Worm (Caenorhabditis elegans) whole organism, young adult: ENCODE results near the gene T10H9.1.

ENCODE experiments used
- B0019.2 ChIP-seq: fragments of 200-800 bp; sonication (Bioruptor generic); conservative IDR thresholded peaks from 2 replicates; pipeline ENCODE4 v1.3.6; 2022; ENCODE audit warnings: missing genetic modification reagents, missing genetic modification characterization, missing compliant biosample characterization
- B0261.1 ChIP-seq: sonication (generic microtip); optimal IDR thresholded peaks from 2 replicates; lab custom pipeline; 2016; ENCODE audit warnings: mild to moderate bottlenecking, missing genetic modification characterization, moderate library complexity, missing compliant biosample characterization
- C06A6.2 ChIP-seq: fragments of 200-800 bp; sonication (Bioruptor generic); conservative IDR thresholded peaks from 2 replicates; pipeline ENCODE4 v1.3.6; 2022; ENCODE audit warnings: missing genetic modification characterization, missing compliant biosample characterization
- D2030.7 ChIP-seq: fragments of 200-800 bp; sonication (Bioruptor generic); IDR thresholded peaks from 2 replicates; pipeline ENCODE4 v1.3.6; 2022; ENCODE audit warnings: missing genetic modification reagents, missing genetic modification characterization, missing compliant biosample characterization
- F37B4.10 ChIP-seq: fragments of 200-800 bp; sonication (Bioruptor generic); IDR thresholded peaks from 2 replicates; pipeline ENCODE4 v1.3.6; 2022; ENCODE audit warnings: missing genetic modification characterization, missing compliant biosample characterization
- F57C9.4 ChIP-seq: sonication (generic microtip); optimal IDR thresholded peaks from 2 replicates; lab custom pipeline; 2017; ENCODE audit warnings: mild to moderate bottlenecking, missing genetic modification characterization, missing compliant biosample characterization
- K12H6.12 ChIP-seq: fragments of 200-800 bp; sonication (Bioruptor generic); optimal IDR thresholded peaks from 2 replicates; lab custom pipeline; 2018; ENCODE audit warnings: mild to moderate bottlenecking, missing genetic modification characterization, missing compliant biosample characterization
- T07F8.4 ChIP-seq: sonication (generic microtip); optimal IDR thresholded peaks from 2 replicates; lab custom pipeline; 2016; ENCODE audit warnings: mild to moderate bottlenecking, missing genetic modification characterization, moderate library complexity, missing compliant biosample characterization
- Y95B8A.8 ChIP-seq: fragments of 200-800 bp; sonication (Bioruptor generic); IDR thresholded peaks from 2 replicates; pipeline ENCODE4 v1.3.6; 2022; ENCODE audit warnings: missing genetic modification reagents, missing genetic modification characterization, missing compliant biosample characterization
- akir-1 ChIP-seq: fragments of 200-800 bp; sonication (Bioruptor generic); optimal IDR thresholded peaks from 2 replicates; lab custom pipeline; 2018; ENCODE audit warnings: mild to moderate bottlenecking, missing genetic modification characterization, moderate library complexity, missing compliant biosample characterization
- aptf-2 ChIP-seq: fragments of 200-800 bp; sonication (Bioruptor generic); conservative IDR thresholded peaks from 2 replicates; pipeline ENCODE4 v1.3.6; 2022; ENCODE audit warnings: missing genetic modification reagents, missing genetic modification characterization, missing compliant biosample characterization
- attf-3 ChIP-seq: fragments of 200-800 bp; sonication (Bioruptor generic); conservative IDR thresholded peaks from 2 replicates; pipeline ENCODE4 v1.3.6; 2022; ENCODE audit warnings: missing genetic modification reagents, missing genetic modification characterization, missing compliant biosample characterization
- attf-5 ChIP-seq: fragments of 200-800 bp; sonication (Bioruptor generic); optimal IDR thresholded peaks from 2 replicates; lab custom pipeline; 2018; ENCODE audit warnings: mild to moderate bottlenecking, missing genetic modification characterization, missing compliant biosample characterization
- ceh-79 ChIP-seq: sonication (generic microtip); optimal IDR thresholded peaks from 2 replicates; lab custom pipeline; 2017; ENCODE audit warnings: mild to moderate bottlenecking, missing genetic modification characterization, missing compliant biosample characterization
- die-1 ChIP-seq: sonication (generic microtip); optimal IDR thresholded peaks from 2 replicates; lab custom pipeline; 2016; ENCODE audit warnings: missing genotype, mild to moderate bottlenecking, missing genetic modification characterization, missing compliant biosample characterization
- dpff-1 ChIP-seq: sonication (generic microtip); optimal IDR thresholded peaks from 2 replicates; lab custom pipeline; 2017; ENCODE audit warnings: mild to moderate bottlenecking, missing genetic modification characterization, missing compliant biosample characterization
- ets-4 ChIP-seq: fragments of 200-800 bp; sonication (Bioruptor generic); optimal IDR thresholded peaks from 2 replicates; lab custom pipeline; 2018; ENCODE audit warnings: mild to moderate bottlenecking, missing genetic modification characterization, missing compliant biosample characterization
- gei-17 ChIP-seq: fragments of 200-800 bp; sonication (Bioruptor generic); optimal IDR thresholded peaks from 2 replicates; lab custom pipeline; 2018; ENCODE audit warnings: mild to moderate bottlenecking, missing genetic modification characterization, missing compliant biosample characterization
- let-526 ChIP-seq: fragments of 200-800 bp; sonication (Bioruptor generic); IDR thresholded peaks from 2 replicates; pipeline ENCODE4 v1.3.6; 2022; ENCODE audit warnings: missing genetic modification reagents, missing genetic modification characterization, missing compliant biosample characterization
- lin-35 ChIP-seq, 3 experiments: fragments of 150-350 bp in 2 of 3; sonication (generic microtip) in 1 of 3; optimal IDR thresholded peaks; 2 replicates each; lab custom pipeline; 2014 to 2018; ENCODE audit warnings: missing biosample characterization in 3 of 3, missing genetic modification characterization in 3 of 3, missing genetic modification reagents in 3 of 3
- lin-54 ChIP-seq: fragments of 200-800 bp; sonication (Bioruptor generic); optimal IDR thresholded peaks from 2 replicates; lab custom pipeline; 2018; ENCODE audit warnings: mild to moderate bottlenecking, missing genetic modification characterization, missing compliant biosample characterization
- madf-10 ChIP-seq: sonication (generic microtip); optimal IDR thresholded peaks from 2 replicates; lab custom pipeline; 2016; ENCODE audit warnings: mild to moderate bottlenecking, missing genetic modification characterization, missing compliant biosample characterization
- mcd-1 ChIP-seq: fragments of 200-800 bp; sonication (Bioruptor generic); IDR thresholded peaks from 2 replicates; pipeline ENCODE4 v1.3.6; 2022; ENCODE audit warnings: missing genetic modification reagents, missing genetic modification characterization, missing compliant biosample characterization
- mel-28 ChIP-seq: sonication (generic microtip); optimal IDR thresholded peaks from 2 replicates; lab custom pipeline; 2016; ENCODE audit warnings: borderline replicate concordance, mild to moderate bottlenecking, missing genetic modification characterization, missing compliant biosample characterization
- nhr-27 ChIP-seq: fragments of 200-800 bp; sonication (Bioruptor generic); optimal IDR thresholded peaks from 2 replicates; lab custom pipeline; 2018; ENCODE audit warnings: mild to moderate bottlenecking, missing genetic modification characterization, moderate library complexity, missing compliant biosample characterization
- nhr-80 ChIP-seq: sonication (generic microtip); optimal IDR thresholded peaks from 2 replicates; lab custom pipeline; 2016; ENCODE audit warnings: missing genetic modification characterization, missing compliant biosample characterization
- rcor-1 ChIP-seq: fragments of 200-800 bp; sonication (Bioruptor generic); IDR thresholded peaks from 2 replicates; pipeline ENCODE4 v1.3.6; 2022; ENCODE audit warnings: missing genetic modification reagents, missing genetic modification characterization, missing compliant biosample characterization
- rec-8 ChIP-seq, 2 experiments: sonication (generic microtip); optimal IDR thresholded peaks; 2 replicates each; lab custom pipeline; 2016; ENCODE audit warnings: mild to moderate bottlenecking in 2 of 2, missing genetic modification characterization in 2 of 2, missing genetic modification reagents in 2 of 2, missing genotype in 2 of 2, missing biosample characterization in 1 of 2, missing compliant biosample characterization in 1 of 2, moderate library complexity in 1 of 2
- rpc-1 ChIP-seq, 2 experiments: fragments of 150-350 bp in 1 of 2; sonication (generic microtip) in 1 of 2; optimal IDR thresholded peaks; 2 replicates each; lab custom pipeline; 2014 to 2018; ENCODE audit warnings: missing biosample characterization in 1 of 2, missing genetic modification characterization in 1 of 2, missing genetic modification reagents in 1 of 2, missing genotype in 1 of 2
- sdz-38 ChIP-seq: sonication (generic microtip); optimal IDR thresholded peaks from 2 replicates; lab custom pipeline; 2016; ENCODE audit warnings: missing genotype, missing genetic modification characterization, missing compliant biosample characterization
- snpc-1.1 ChIP-seq: sonication (generic microtip); optimal IDR thresholded peaks from 2 replicates; lab custom pipeline; 2017; ENCODE audit warnings: missing genetic modification characterization, mild to moderate bottlenecking, missing compliant biosample characterization, antibody characterized with exemption, moderate library complexity, missing genotype, missing genetic modification reagents; ENCODE audit not compliant: insufficient read depth
- tlf-1 ChIP-seq: fragments of 200-800 bp; sonication (Bioruptor generic); optimal IDR thresholded peaks from 2 replicates; lab custom pipeline; 2018; ENCODE audit warnings: mild to moderate bottlenecking, missing genetic modification characterization, missing compliant biosample characterization
- zfh-2 ChIP-seq: fragments of 200-800 bp; sonication (Bioruptor generic); conservative IDR thresholded peaks from 2 replicates; pipeline ENCODE4 v1.3.6; 2022; ENCODE audit warnings: missing genetic modification reagents, missing genetic modification characterization, missing compliant biosample characterization
- ztf-22 ChIP-seq: fragments of 200-800 bp; sonication (Bioruptor generic); optimal IDR thresholded peaks from 2 replicates; lab custom pipeline; 2018; ENCODE audit warnings: mild to moderate bottlenecking, missing genetic modification characterization, moderate library complexity, missing compliant biosample characterization
- ztf-26 ChIP-seq: sonication (generic microtip); optimal IDR thresholded peaks from 2 replicates; lab custom pipeline; 2017; ENCODE audit warnings: missing genetic modification characterization, missing compliant biosample characterization
- ztf-6 ChIP-seq: fragments of 200-800 bp; sonication (Bioruptor generic); IDR thresholded peaks from 2 replicates; pipeline ENCODE4 v1.3.6; 2022; ENCODE audit warnings: missing genetic modification reagents, missing genetic modification characterization, missing compliant biosample characterization

Gene T10H9.1

DNA sequence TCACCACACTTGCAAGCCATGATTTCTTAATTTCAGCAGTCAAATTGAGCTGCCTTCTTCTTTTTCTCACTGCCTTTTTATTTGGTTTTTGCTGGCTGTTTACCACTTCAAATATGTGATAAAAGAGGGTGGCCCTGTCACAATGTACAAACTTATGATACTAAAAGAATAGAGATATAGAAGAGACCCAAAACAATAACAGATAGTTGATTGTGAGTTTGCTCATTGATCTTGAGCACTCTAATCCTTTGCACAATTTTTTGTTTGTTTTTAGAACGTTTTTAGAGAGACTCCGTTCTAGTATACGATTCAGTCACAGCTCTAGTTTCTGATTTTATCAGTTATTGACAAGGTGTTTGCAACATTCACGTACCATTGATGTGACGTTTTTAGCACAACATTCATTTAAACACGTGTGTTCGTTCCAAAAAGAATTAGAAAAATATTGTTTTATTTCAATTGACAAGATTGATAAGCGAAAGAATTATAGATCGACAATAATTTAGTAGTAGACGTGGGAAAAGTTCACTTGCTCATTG, 42.5 kb downstream of the T10H9.1 start, which contains the start of gene mtl-1:
Gene mtl-1, minus strand, starts transcription at position 51 of the 539 bp plus-strand sequence.
- peak; percentile 24 for TF ChIP-seq nhr-80 (tag; lab: Kevin White, UChicago)
- TF ChIP-seq dpff-1 (tag; lab: Kevin White, UChicago): no peak
- TF ChIP-seq mel-28 (tag; lab: Kevin White, UChicago): no peak
- TF ChIP-seq D2030.7 (GFP tag; lab: Robert Waterston, UW): no peak
- no peak for TF ChIP-seq ztf-6
- no peak for TF ChIP-seq attf-5 (GFP tag; lab: Kevin White, UChicago)
- TF ChIP-seq ets-4 (GFP tag; lab: Kevin White, UChicago): no peak

DNA sequence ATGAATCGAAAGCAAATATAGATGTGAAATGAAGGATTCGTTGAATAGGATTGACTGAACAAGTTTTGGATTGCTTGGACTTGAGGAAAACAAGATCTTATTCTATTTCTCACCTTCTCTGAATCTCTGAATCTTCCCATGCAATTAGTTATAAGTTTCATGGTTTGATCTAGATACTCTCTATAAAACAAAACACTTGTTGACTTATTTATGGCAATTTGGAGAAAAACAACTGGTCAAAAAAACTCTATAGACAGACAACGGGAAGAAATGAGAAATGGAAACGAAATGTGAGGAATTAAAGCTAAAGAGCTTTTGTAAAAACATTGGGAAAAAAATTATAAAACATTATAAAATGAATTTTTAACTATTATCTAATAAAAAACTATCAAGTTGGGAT, 45.3 kb downstream of the T10H9.1 start, which contains the start of gene W02F12.8:
Gene W02F12.8, minus strand, starts transcription at position 101 of the 400 bp plus-strand sequence.
- no peak for TF ChIP-seq C06A6.2 (GFP tag; lab: Robert Waterston, UW)
- no peak for TF ChIP-seq ceh-79 (tag; lab: Kevin White, UChicago)
- no peak for TF ChIP-seq sdz-38
- TF ChIP-seq akir-1 (GFP tag; lab: Kevin White, UChicago): no peak
- TF ChIP-seq gei-17 (GFP tag; lab: Kevin White, UChicago): no peak
- no peak for TF ChIP-seq zfh-2 (GFP tag; lab: Robert Waterston, UW)
- TF ChIP-seq lin-35 (GFP tag; optimal IDR thresholded peaks at IDR 0.05; lab: Kevin White, UChicago): no peak
- no peak for TF ChIP-seq die-1 (tag; lab: Kevin White, UChicago)
- TF ChIP-seq B0261.1: no peak
- no peak for TF ChIP-seq let-526 (GFP tag; lab: Robert Waterston, UW)
- no peak for TF ChIP-seq attf-3 (GFP tag; lab: Robert Waterston, UW)
- no peak for TF ChIP-seq F37B4.10 (GFP tag; lab: Robert Waterston, UW)
- no peak for TF ChIP-seq rpc-1 (optimal IDR thresholded peaks at IDR 0.05; lab: Kevin White, UChicago)
- no peak for TF ChIP-seq rpc-1 (tag; optimal IDR thresholded peaks at IDR 0.05; lab: Kevin White, UChicago)
- no peak for TF ChIP-seq snpc-1.1
- TF ChIP-seq ztf-22 (GFP tag; lab: Kevin White, UChicago): no peak
- no peak for TF ChIP-seq lin-54 (GFP tag; lab: Kevin White, UChicago)

- TF ChIP-seq sdz-38 (no peak), F57C9.4 (tag; lab: Kevin White, UChicago) (no peak), madf-10 (tag; lab: Kevin White, UChicago) (no peak), T07F8.4 (tag; lab: Kevin White, UChicago) (no peak), nhr-27 (tag; lab: Kevin White, UChicago) (no peak), aptf-2 (GFP tag; lab: Robert Waterston, UW) (no peak), mcd-1 (no peak), B0019.2 (GFP tag; lab: Robert Waterston, UW) (no peak), snpc-1.1 (no peak), K12H6.12 (tag; lab: Kevin White, UChicago) (no peak), rec-8 (tag; optimal IDR thresholded peaks at IDR 0.05; lab: Kevin White, UChicago) (no peak), Y95B8A.8 (no peak), ztf-26 (no peak), rcor-1 (GFP tag; lab: Robert Waterston, UW) (no peak), gei-17 (GFP tag; lab: Kevin White, UChicago) (no peak), tlf-1 (GFP tag; lab: Kevin White, UChicago) (no peak)
These were observed 48.1 kb downstream of the T10H9.1 start, which contains the start of gene W02F12.2 for ce11 chrV:6697552-6697951. Gene W02F12.2, minus strand, starts transcription at chrV:6697652.
